Fruit fly (Drosophila melanogaster) whole organism, prepupa: ENCODE data around the gene Nprl3.

Experiments used
- CG11902 ChIP-seq: fragments of 200-800 bp; sonication (Bioruptor generic); optimal IDR thresholded peaks from 3 replicates; lab custom pipeline; 2016; ENCODE audit warnings: missing biosample characterization, missing genetic modification characterization
- CG3032 ChIP-seq: fragments of 200-800 bp; optimal IDR thresholded peaks from 2 replicates; lab custom pipeline; 2019; ENCODE audit warnings: missing biosample characterization, mild to moderate bottlenecking, missing genetic modification characterization, moderate library complexity
- CG3919 ChIP-seq: fragments of 200-800 bp; sonication (Bioruptor generic); optimal IDR thresholded peaks from 3 replicates; lab custom pipeline; 2016; ENCODE audit warnings: missing biosample characterization, missing genetic modification characterization
- CG6163 ChIP-seq: fragments of 200-800 bp; sonication (Bioruptor generic); IDR thresholded peaks from 3 replicates; pipeline ENCODE4 v1.3.6; 2022; ENCODE audit warnings: missing biosample characterization, missing genetic modification characterization
- CG6808 ChIP-seq: fragments of 200-800 bp; sonication (Bioruptor generic); optimal IDR thresholded peaks from 3 replicates; lab custom pipeline; 2017; ENCODE audit warnings: missing biosample characterization, missing genetic modification characterization, mild to moderate bottlenecking, moderate library complexity, missing genetic modification reagents
- Hr38 ChIP-seq: sonication (Bioruptor generic); optimal IDR thresholded peaks from 2 replicates; lab custom pipeline; 2016; ENCODE audit warnings: missing biosample characterization, missing genetic modification characterization
- Sox102F ChIP-seq: fragments of 200-800 bp; sonication (Bioruptor generic); optimal IDR thresholded peaks from 2 replicates; lab custom pipeline; 2016; ENCODE audit warnings: missing biosample characterization, mild to moderate bottlenecking, missing genetic modification characterization
- dsx ChIP-seq: fragments of 200-800 bp; optimal IDR thresholded peaks from 3 replicates; lab custom pipeline; 2019; ENCODE audit warnings: missing biosample characterization, mild to moderate bottlenecking, missing genetic modification characterization, moderate library complexity; ENCODE audit not compliant: poor library complexity, severe bottlenecking
- eg ChIP-seq: fragments of 200-800 bp; sonication (Bioruptor generic); IDR thresholded peaks from 3 replicates; pipeline ENCODE4 v1.3.6; 2022; ENCODE audit warnings: missing biosample characterization, missing genetic modification characterization
- net ChIP-seq: fragments of 200-800 bp; sonication (Bioruptor generic); optimal IDR thresholded peaks from 3 replicates; lab custom pipeline; 2016; ENCODE audit warnings: missing biosample characterization, missing genetic modification characterization
- pdm3 ChIP-seq: fragments of 200-800 bp; sonication (Bioruptor generic); optimal IDR thresholded peaks from 3 replicates; lab custom pipeline; 2016; ENCODE audit warnings: missing biosample characterization, missing genetic modification characterization
- spab ChIP-seq: fragments of 200-800 bp; sonication (Bioruptor generic); optimal IDR thresholded peaks from 2 replicates; lab custom pipeline; 2017; ENCODE audit warnings: missing biosample characterization, mild to moderate bottlenecking, missing genetic modification characterization, missing genetic modification reagents

- no peak for TF ChIP-seq CG6808 (GFP tag; lab: Kevin White, UChicago)
- TF ChIP-seq pdm3 = no peak
- no peak for TF ChIP-seq net (GFP tag; lab: Kevin White, UChicago)
- no peak for TF ChIP-seq eg
- TF ChIP-seq CG3919 (GFP tag; lab: Kevin White, UChicago) = no peak
- TF ChIP-seq CG3032 = no peak
- TF ChIP-seq spab (GFP tag; lab: Kevin White, UChicago) = no peak
- TF ChIP-seq Sox102F (GFP tag; lab: Kevin White, UChicago) = no peak
- TF ChIP-seq dsx (GFP tag; lab: Kevin White, UChicago) = no peak
- TF ChIP-seq Hr38 (GFP tag; lab: Kevin White, UChicago) = no peak
- TF ChIP-seq CG11902 (GFP tag; lab: Kevin White, UChicago) = no peak
- no peak for TF ChIP-seq CG6163 (GFP tag; lab: Robert Waterston, UW)
These were observed 14.1 kb downstream of the Nprl3 start, which contains the start of gene CG9040 for dm6 chr3L:13987578-13987977.
